Fruit fly (Drosophila melanogaster) whole organism, wandering third instar larva: ENCODE results near the gene Tbca.
A peak's percentile ranks its signal among the peaks of the same experiment; 100 is the strongest.

ENCODE experiments used
- Abd-B ChIP-seq: fragments of >200 bp; optimal IDR thresholded peaks from 2 replicates; lab custom pipeline; 2017; ENCODE audit warnings: missing biosample characterization, missing genetic modification characterization
- CG32264 ChIP-seq: fragments of 200-800 bp; sonication (Bioruptor generic); optimal IDR thresholded peaks from 2 replicates; lab custom pipeline; 2016; ENCODE audit warnings: missing biosample characterization, missing genetic modification characterization
- CG9705 ChIP-seq: fragments of 200-800 bp; sonication (Bioruptor generic); optimal IDR thresholded peaks from 2 replicates; lab custom pipeline; 2018; ENCODE audit warnings: missing biosample characterization, mild to moderate bottlenecking, missing genetic modification characterization
- CrebA ChIP-seq: fragments of 200-800 bp; sonication (Bioruptor generic); optimal IDR thresholded peaks from 2 replicates; lab custom pipeline; 2016; ENCODE audit warnings: missing biosample characterization, mild to moderate bottlenecking, missing genetic modification characterization, borderline replicate concordance
- Dfd ChIP-seq: fragments of >200 bp; optimal IDR thresholded peaks from 2 replicates; lab custom pipeline; 2017; ENCODE audit warnings: missing biosample characterization, missing genetic modification characterization
- Dif ChIP-seq: fragments of 200-275, 200-300 bp; sonication (Bioruptor generic); optimal IDR thresholded peaks from 2 replicates; lab custom pipeline; 2018; ENCODE audit warnings: missing biosample characterization, missing genetic modification characterization; ENCODE audit not compliant: partially characterized antibody
- GATAd ChIP-seq: sonication (Bioruptor generic); optimal IDR thresholded peaks from 2 replicates; lab custom pipeline; 2016; ENCODE audit warnings: missing biosample characterization, missing genetic modification characterization
- HLH106 ChIP-seq: fragments of 200-800 bp; optimal IDR thresholded peaks from 3 replicates; lab custom pipeline; 2019; ENCODE audit warnings: missing biosample characterization, mild to moderate bottlenecking, missing genetic modification characterization, moderate library complexity
- Hnf4 ChIP-seq: fragments of 200-800 bp; sonication (Bioruptor generic); optimal IDR thresholded peaks from 2 replicates; lab custom pipeline; 2016; ENCODE audit warnings: missing biosample characterization, mild to moderate bottlenecking, missing genetic modification characterization
- Hr78 ChIP-seq: fragments of >200 bp; optimal IDR thresholded peaks from 2 replicates; lab custom pipeline; 2017; ENCODE audit warnings: missing biosample characterization, missing genetic modification characterization
- Hr83 ChIP-seq: fragments of 200-300 bp; sonication (Bioruptor generic); optimal IDR thresholded peaks from 2 replicates; lab custom pipeline; 2016; ENCODE audit warnings: missing biosample characterization, mild to moderate bottlenecking, missing genetic modification characterization, moderate library complexity; ENCODE audit not compliant: poor library complexity, severe bottlenecking
- Jra ChIP-seq: sonication (Bioruptor generic); optimal IDR thresholded peaks from 2 replicates; lab custom pipeline; 2016; ENCODE audit warnings: missing biosample characterization, missing genetic modification characterization
- Mio ChIP-seq: sonication (Bioruptor generic); optimal IDR thresholded peaks from 2 replicates; lab custom pipeline; 2016; ENCODE audit warnings: missing biosample characterization, missing genetic modification characterization
- Myc ChIP-seq: fragments of >200 bp; optimal IDR thresholded peaks from 2 replicates; lab custom pipeline; 2017
- N ChIP-seq: fragments of >200 bp; optimal IDR thresholded peaks from 2 replicates; lab custom pipeline; 2018; ENCODE audit warnings: missing biosample characterization, missing external identifiers, missing genetic modification characterization
- OdsH ChIP-seq: fragments of 200-800 bp; sonication (Bioruptor generic); optimal IDR thresholded peaks from 2 replicates; lab custom pipeline; 2016; ENCODE audit warnings: missing biosample characterization, mild to moderate bottlenecking, missing genetic modification characterization
- Rel ChIP-seq, 2 experiments: fragments of 200-800 bp; sonication (Bioruptor generic) in 1 of 2; optimal IDR thresholded peaks; 2 replicates in 1 of 2; 3 replicates in 1 of 2; lab custom pipeline; 2016 to 2019; ENCODE audit warnings: mild to moderate bottlenecking in 2 of 2, missing biosample characterization in 2 of 2, missing genetic modification characterization in 2 of 2, moderate library complexity in 1 of 2
- Sp1 ChIP-seq: fragments of 200-800 bp; sonication (Bioruptor generic); optimal IDR thresholded peaks from 3 replicates; lab custom pipeline; 2019; ENCODE audit warnings: missing biosample characterization, mild to moderate bottlenecking, missing genetic modification characterization, moderate library complexity
- Vsx2 ChIP-seq: fragments of 200-300, 225-300 bp; sonication (Bioruptor generic); optimal IDR thresholded peaks from 2 replicates; lab custom pipeline; 2018; ENCODE audit warnings: missing biosample characterization, missing genetic modification characterization; ENCODE audit not compliant: partially characterized antibody
- br ChIP-seq: fragments of 200-800 bp; sonication (Bioruptor generic); optimal IDR thresholded peaks from 2 replicates; lab custom pipeline; 2016; ENCODE audit warnings: missing biosample characterization, missing genetic modification characterization
- brk ChIP-seq: fragments of 200-800 bp; sonication (Bioruptor generic); optimal IDR thresholded peaks from 2 replicates; lab custom pipeline; 2016; ENCODE audit warnings: missing biosample characterization, mild to moderate bottlenecking, missing genetic modification characterization
- dl ChIP-seq, 2 experiments: fragments of 175-275, 200-275 bp in 1 of 2; fragments of 200-275 bp in 1 of 2; sonication (Bioruptor generic); optimal IDR thresholded peaks; lab custom pipeline; 2018; ENCODE audit warnings: mild to moderate bottlenecking in 2 of 2, missing biosample characterization in 2 of 2, missing genetic modification characterization in 2 of 2, moderate library complexity in 2 of 2; ENCODE audit not compliant: partially characterized antibody in 2 of 2, insufficient read depth in 1 of 2
- dmrt93B ChIP-seq: fragments of 200-800 bp; sonication (Bioruptor generic); optimal IDR thresholded peaks from 2 replicates; lab custom pipeline; 2018; ENCODE audit warnings: missing biosample characterization, mild to moderate bottlenecking, missing genetic modification characterization
- dsf ChIP-seq: sonication (Bioruptor generic); optimal IDR thresholded peaks from 2 replicates; lab custom pipeline; 2016; ENCODE audit warnings: missing biosample characterization, missing genetic modification characterization, borderline replicate concordance
- ey ChIP-seq: fragments of 200-800 bp; sonication (Bioruptor generic); optimal IDR thresholded peaks from 2 replicates; lab custom pipeline; 2016; ENCODE audit warnings: missing biosample characterization, missing genetic modification characterization
- foxo ChIP-seq, 2 experiments: fragments of 200-800 bp; sonication (Bioruptor generic); optimal IDR thresholded peaks; 2 replicates in 1 of 2; 3 replicates in 1 of 2; lab custom pipeline; 2016 to 2017; ENCODE audit warnings: missing biosample characterization in 2 of 2, missing genetic modification characterization in 2 of 2
- fru ChIP-seq: fragments of 200-800 bp; sonication (Bioruptor generic); optimal IDR thresholded peaks from 3 replicates; lab custom pipeline; 2016; ENCODE audit warnings: missing biosample characterization, mild to moderate bottlenecking, missing genetic modification characterization
- h ChIP-seq: fragments of 200-800 bp; sonication (Bioruptor generic); optimal IDR thresholded peaks from 3 replicates; lab custom pipeline; 2016; ENCODE audit warnings: missing biosample characterization, mild to moderate bottlenecking, missing genetic modification characterization
- jim ChIP-seq: fragments of 175-275, 200-325 bp; sonication (Bioruptor generic); optimal IDR thresholded peaks from 2 replicates; lab custom pipeline; 2016; ENCODE audit warnings: missing biosample characterization, mild to moderate bottlenecking, missing genetic modification characterization
- lola ChIP-seq: fragments of >200 bp; optimal IDR thresholded peaks from 2 replicates; lab custom pipeline; 2017; ENCODE audit warnings: missing biosample characterization, missing genetic modification characterization
- pan ChIP-seq: fragments of >200 bp; optimal IDR thresholded peaks from 2 replicates; lab custom pipeline; 2017
- psq ChIP-seq: fragments of 200-800 bp; sonication (Bioruptor generic); optimal IDR thresholded peaks from 3 replicates; lab custom pipeline; 2017; ENCODE audit warnings: missing biosample characterization, mild to moderate bottlenecking, missing genetic modification characterization, moderate library complexity
- rgr ChIP-seq: fragments of 200-800 bp; sonication (Bioruptor generic); optimal IDR thresholded peaks from 3 replicates; lab custom pipeline; 2016; ENCODE audit warnings: missing biosample characterization, mild to moderate bottlenecking, missing genetic modification characterization
- sage ChIP-seq: fragments of 200-800 bp; sonication (Bioruptor generic); optimal IDR thresholded peaks from 2 replicates; lab custom pipeline; 2016; ENCODE audit warnings: missing biosample characterization, mild to moderate bottlenecking, missing genetic modification characterization
- sv ChIP-seq: fragments of 200-800 bp; sonication (Bioruptor generic); optimal IDR thresholded peaks from 3 replicates; lab custom pipeline; 2016; ENCODE audit warnings: missing biosample characterization, missing genetic modification characterization
- tai ChIP-seq: sonication (Bioruptor generic); optimal IDR thresholded peaks from 2 replicates; lab custom pipeline; 2016; ENCODE audit warnings: missing biosample characterization, missing genetic modification characterization
- usp ChIP-seq: fragments of >200 bp; optimal IDR thresholded peaks from 2 replicates; lab custom pipeline; 2017; ENCODE audit warnings: missing biosample characterization, missing genetic modification characterization
- woc ChIP-seq: sonication (Bioruptor generic); optimal IDR thresholded peaks from 2 replicates; lab custom pipeline; 2016; ENCODE audit warnings: missing biosample characterization, mild to moderate bottlenecking, missing genetic modification characterization

Tbca gene

DNA sequence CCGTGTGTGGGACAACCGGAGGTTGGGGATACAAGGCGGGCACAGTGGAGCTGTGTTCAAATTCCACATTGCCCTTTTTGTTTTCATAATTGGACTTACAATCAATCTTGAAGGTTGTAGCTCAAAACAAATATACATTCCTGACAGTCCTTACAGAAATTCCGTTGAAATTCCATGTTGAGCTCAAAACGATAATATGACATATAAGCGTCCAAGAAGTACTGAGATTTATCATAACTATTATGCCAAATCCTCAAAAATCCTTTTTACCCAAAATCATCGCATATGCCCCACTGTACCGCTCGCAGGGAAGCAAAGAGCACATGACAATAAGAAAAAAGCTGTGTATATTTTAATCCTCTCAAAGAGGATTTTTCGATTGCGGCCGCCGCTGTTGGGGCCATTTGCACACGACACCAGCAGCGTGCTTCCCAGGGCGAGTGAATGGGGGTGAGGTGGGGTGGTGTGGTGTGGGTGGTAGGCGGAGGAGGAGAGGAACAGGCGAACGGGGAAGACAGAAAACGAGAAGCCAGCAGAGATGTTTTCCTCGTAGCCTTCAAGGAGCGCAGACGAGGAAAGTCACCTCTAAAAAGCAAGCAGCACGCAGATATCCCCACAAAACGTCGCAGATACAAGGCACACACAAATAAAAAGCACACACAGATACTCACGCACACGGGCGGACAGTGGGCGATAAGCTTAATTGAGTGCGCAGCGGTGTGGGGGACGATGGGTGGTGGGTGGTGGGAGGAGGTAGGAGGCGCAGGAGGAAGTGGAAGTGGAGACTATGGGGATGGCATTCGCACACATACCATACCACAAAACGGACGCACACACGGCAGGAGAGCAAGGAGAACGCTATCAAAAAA lies 25.8 kb upstream of the Tbca start (continued):
- TF ChIP-seq Rel (GFP tag; optimal IDR thresholded peaks at IDR 0.05; lab: Kevin White, UChicago) (no peak), Rel (tag; optimal IDR thresholded peaks at IDR 0.05; lab: Kevin White, UChicago) (no peak), Hr78 (GFP tag; lab: Kevin White, UChicago) (no peak), GATAd (GFP tag; lab: Kevin White, UChicago) (no peak), dsf (GFP tag; lab: Kevin White, UChicago) (no peak), Vsx2 (GFP tag; lab: Kevin White, UChicago) (no peak), br (peak; percentile 78), pan (lab: Kevin White, UChicago) (no peak)

DNA sequence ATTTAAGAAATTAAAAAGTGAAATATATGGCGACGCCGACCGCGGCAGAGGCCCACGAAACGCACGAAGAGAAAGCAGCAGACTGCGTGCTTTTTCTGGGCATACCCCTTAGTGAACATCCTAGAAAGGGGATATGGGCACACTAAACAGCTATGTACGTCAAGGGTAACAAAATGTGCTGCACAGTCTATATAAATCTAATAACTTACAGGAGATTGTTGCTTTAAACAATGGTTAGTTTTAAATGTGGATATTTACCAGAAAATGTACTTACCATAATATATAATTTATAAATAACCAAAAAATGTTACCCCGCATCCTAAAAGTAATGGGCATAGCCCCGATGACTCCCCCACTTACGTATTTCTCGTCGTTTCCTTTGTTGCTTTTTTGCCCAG lies 25.1 kb upstream of the Tbca start:
- no peak for TF ChIP-seq br
- no peak for TF ChIP-seq sv (GFP tag; lab: Kevin White, UChicago)
- no peak for TF ChIP-seq Hnf4 (GFP tag; lab: Kevin White, UChicago)
- TF ChIP-seq CG32264 (GFP tag; lab: Kevin White, UChicago): no peak
- no peak for TF ChIP-seq brk (GFP tag; lab: Kevin White, UChicago)
- no peak for TF ChIP-seq N (GFP tag; lab: Kevin White, UChicago)
- TF ChIP-seq psq (GFP tag; lab: Kevin White, UChicago): peak; percentile 48
- no peak for TF ChIP-seq GATAd (GFP tag; lab: Kevin White, UChicago)
- peak; percentile 35 for TF ChIP-seq rgr (GFP tag; lab: Kevin White, UChicago)
- no peak for TF ChIP-seq Dif (GFP tag; lab: Kevin White, UChicago)
- no peak for TF ChIP-seq Jra (GFP tag; lab: Kevin White, UChicago)
- no peak for TF ChIP-seq lola (GFP tag; lab: Kevin White, UChicago)
- TF ChIP-seq foxo (GFP tag; optimal IDR thresholded peaks at IDR 0.05; lab: Kevin White, UChicago): peak in 1 of 2 experiments; percentile 46
- TF ChIP-seq ey (GFP tag; lab: Kevin White, UChicago): peak; percentile 18
- peak; percentile 39 for TF ChIP-seq woc (GFP tag; lab: Kevin White, UChicago)
- TF ChIP-seq jim (GFP tag; lab: Kevin White, UChicago): no peak
- TF ChIP-seq Abd-B (GFP tag; lab: Kevin White, UChicago): no peak
- no peak for TF ChIP-seq usp (GFP tag; lab: Kevin White, UChicago)
- peak; percentile 49 for TF ChIP-seq fru (GFP tag; lab: Kevin White, UChicago)
- no peak for TF ChIP-seq CG9705 (GFP tag; lab: Kevin White, UChicago)
- TF ChIP-seq Vsx2 (GFP tag; lab: Kevin White, UChicago): no peak
- TF ChIP-seq tai (GFP tag; lab: Kevin White, UChicago): no peak
- TF ChIP-seq Hr83 (GFP tag; lab: Kevin White, UChicago): no peak
- no peak for TF ChIP-seq Dfd (GFP tag; lab: Kevin White, UChicago)
- peak; percentile 37 for TF ChIP-seq HLH106 (tag; lab: Kevin White, UChicago)
- peak; percentile 25 for TF ChIP-seq Sp1 (GFP tag; lab: Kevin White, UChicago)
- peak; percentile 42 for TF ChIP-seq h (GFP tag; lab: Kevin White, UChicago)
- no peak for TF ChIP-seq Rel (GFP tag; optimal IDR thresholded peaks at IDR 0.05; lab: Kevin White, UChicago)
- TF ChIP-seq Rel (tag; optimal IDR thresholded peaks at IDR 0.05; lab: Kevin White, UChicago): no peak
- TF ChIP-seq pan (lab: Kevin White, UChicago): no peak
- no peak for TF ChIP-seq dmrt93B (GFP tag; lab: Kevin White, UChicago)
- TF ChIP-seq CrebA: no peak
- no peak for TF ChIP-seq Myc (lab: Kevin White, UChicago)
- TF ChIP-seq sage (GFP tag; lab: Kevin White, UChicago): peak; percentile 19
- no peak for TF ChIP-seq Hr78 (GFP tag; lab: Kevin White, UChicago)
- TF ChIP-seq dsf (GFP tag; lab: Kevin White, UChicago): no peak
- TF ChIP-seq Mio (GFP tag; lab: Kevin White, UChicago): no peak
- peak; percentile 41 for TF ChIP-seq OdsH (GFP tag; lab: Kevin White, UChicago)
- no peak for TF ChIP-seq dl (GFP tag; optimal IDR thresholded peaks at IDR 0.05; lab: Kevin White, UChicago; ENCODE audit: insufficient read depth in 1 of 2, partially characterized antibody in 2 of 2)
